Worm (Caenorhabditis elegans) whole organism, L4/young adult: ENCODE measurements around the gene C01G6.3.

ENCODE experiments used
- W03F9.2 ChIP-seq: fragments of 150-350 bp; optimal IDR thresholded peaks from 2 replicates; lab custom pipeline; 2014; ENCODE audit warnings: missing biosample characterization, missing genetic modification characterization
- him-1 ChIP-seq: sonication (generic microtip); optimal IDR thresholded peaks from 2 replicates; lab custom pipeline; 2016; ENCODE audit warnings: missing genotype, missing genetic modification reagents, missing genetic modification characterization, missing compliant biosample characterization

ce11 chrII:9285171-9286025 lies 15.7 kb downstream of the C01G6.3 start, which contains the start of gene mtrr-1:
- TF ChIP-seq W03F9.2 (peak; percentile 25), him-1 (tag; lab: Kevin White, UChicago) (no peak)
